Worm (Caenorhabditis elegans) whole organism, midembryonic: Measurements from ENCODE around the gene Y57A10B.7.
"Not testable (repeated sequence)": the region's sequence is repeated elsewhere in the genome, so short reads cannot be mapped to it uniquely, and the experiment has no call there.

Experiments
- T22C8.4 ChIP-seq: fragments of 200-800 bp; sonication (Bioruptor generic); IDR thresholded peaks from 2 replicates; pipeline ENCODE4 v1.3.6; 2022; ENCODE audit warnings: missing genetic modification characterization, missing compliant biosample characterization
- cog-1 ChIP-seq: sonication (generic microtip); optimal IDR thresholded peaks from 2 replicates; lab custom pipeline; 2016; ENCODE audit warnings: missing genetic modification characterization, missing compliant biosample characterization
- flt-1 ChIP-seq: fragments of 200-800 bp; sonication (Bioruptor generic); IDR thresholded peaks from 2 replicates; pipeline ENCODE4 v1.3.6; 2022; ENCODE audit warnings: missing genetic modification characterization, missing compliant biosample characterization
- klf-2 ChIP-seq: fragments of 200-800 bp; sonication (Bioruptor generic); conservative IDR thresholded peaks from 2 replicates; pipeline ENCODE4 v1.3.6; 2022; ENCODE audit warnings: missing genetic modification reagents, missing genetic modification characterization, missing compliant biosample characterization
- med-1 ChIP-seq: sonication (generic microtip); optimal IDR thresholded peaks from 2 replicates; lab custom pipeline; 2017; ENCODE audit warnings: missing genetic modification characterization, mild to moderate bottlenecking, missing compliant biosample characterization, antibody characterized with exemption, missing genetic modification reagents; ENCODE audit not compliant: insufficient read depth
- ref-1 ChIP-seq: fragments of 200-800 bp; sonication (Bioruptor generic); conservative IDR thresholded peaks from 2 replicates; pipeline ENCODE4 v1.3.6; 2022; ENCODE audit warnings: missing genetic modification reagents, missing genetic modification characterization, missing compliant biosample characterization
- tab-1 ChIP-seq: fragments of 200-800 bp; sonication (Bioruptor generic); IDR thresholded peaks from 2 replicates; pipeline ENCODE4 v1.3.6; 2022; ENCODE audit warnings: missing genetic modification characterization, missing compliant biosample characterization
- ztf-23 ChIP-seq: fragments of 200-800 bp; sonication (Bioruptor generic); IDR thresholded peaks from 2 replicates; pipeline ENCODE4 v1.3.6; 2022; ENCODE audit warnings: missing genetic modification reagents, missing genetic modification characterization, missing compliant biosample characterization
- ztf-29 ChIP-seq: fragments of 200-800 bp; sonication (Bioruptor generic); IDR thresholded peaks from 2 replicates; pipeline ENCODE4 v1.3.6; 2022; ENCODE audit warnings: missing genetic modification reagents, missing genetic modification characterization, missing compliant biosample characterization

ce11 chrII:12441164-12441563 lies 47.6 kb upstream of the Y57A10B.7 start, which contains the start of gene Y57A10C.10:
- not testable (repeated sequence) for TF ChIP-seq ref-1; flt-1 (GFP tag; lab: Robert Waterston, UW); tab-1 (GFP tag; lab: Robert Waterston, UW); T22C8.4 (GFP tag; lab: Robert Waterston, UW); cog-1 (tag; lab: Kevin White, UChicago); klf-2 (GFP tag; lab: Robert Waterston, UW); ztf-23 (GFP tag; lab: Robert Waterston, UW); ztf-29 (GFP tag; lab: Robert Waterston, UW); med-1 (GFP tag; lab: Kevin White, UChicago)
